Fruit fly (Drosophila melanogaster) whole organism, pupa: ENCODE results near the gene CG14855.

Experiments
- CG10348 ChIP-seq: fragments of 200-800 bp; sonication (Bioruptor generic); IDR thresholded peaks from 2 replicates; pipeline ENCODE4 v1.3.6; 2022; ENCODE audit warnings: missing biosample characterization, missing genetic modification characterization
- CG8159 ChIP-seq: fragments of 200-800 bp; sonication (Bioruptor generic); optimal IDR thresholded peaks from 3 replicates; lab custom pipeline; 2018; ENCODE audit warnings: missing biosample characterization, mild to moderate bottlenecking, missing genetic modification characterization, moderate library complexity
- fd96Ca ChIP-seq: fragments of 200-800 bp; sonication (Bioruptor generic); IDR thresholded peaks from 3 replicates; pipeline ENCODE4 v1.3.6; 2022; ENCODE audit warnings: missing biosample characterization, missing genetic modification characterization
- gl ChIP-seq: fragments of 200-800 bp; sonication (Bioruptor generic); optimal IDR thresholded peaks from 2 replicates; lab custom pipeline; 2018; ENCODE audit warnings: missing biosample characterization, mild to moderate bottlenecking, missing genetic modification characterization

DNA sequence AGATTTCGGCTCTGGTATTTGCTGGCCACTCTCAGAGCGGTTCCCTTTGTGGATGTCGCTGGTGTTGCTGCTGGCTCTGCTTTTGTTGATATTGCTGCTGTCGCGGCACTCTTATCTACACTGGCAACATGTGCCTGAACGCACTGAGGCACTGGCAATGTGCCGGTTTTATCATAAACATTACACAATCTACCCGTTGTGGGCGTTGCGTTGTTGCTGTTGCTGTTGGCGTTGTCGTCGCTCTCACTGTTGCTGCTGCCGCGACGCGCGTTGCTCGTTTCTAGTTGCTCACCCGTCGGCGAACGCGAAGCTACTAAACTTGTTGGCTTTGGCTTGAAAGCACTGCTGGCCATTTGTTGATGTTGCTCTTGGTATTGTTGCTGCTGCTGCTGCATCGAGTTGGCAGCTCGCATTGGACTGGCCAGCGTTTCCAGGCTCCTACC lies 23.6 kb downstream of the CG14855 start:
- TF ChIP-seq gl (peak; percentile 10), CG8159 (tag; lab: Kevin White, UChicago) (no peak), CG10348 (no peak), fd96Ca (GFP tag; lab: Robert Waterston, UW) (peak; percentile 61)
